Fruit fly (Drosophila melanogaster): ENCODE results near the gene CG46281.
A peak's percentile ranks its signal among the peaks of the same experiment; 100 is the strongest.

CG46281 gene

DNA sequence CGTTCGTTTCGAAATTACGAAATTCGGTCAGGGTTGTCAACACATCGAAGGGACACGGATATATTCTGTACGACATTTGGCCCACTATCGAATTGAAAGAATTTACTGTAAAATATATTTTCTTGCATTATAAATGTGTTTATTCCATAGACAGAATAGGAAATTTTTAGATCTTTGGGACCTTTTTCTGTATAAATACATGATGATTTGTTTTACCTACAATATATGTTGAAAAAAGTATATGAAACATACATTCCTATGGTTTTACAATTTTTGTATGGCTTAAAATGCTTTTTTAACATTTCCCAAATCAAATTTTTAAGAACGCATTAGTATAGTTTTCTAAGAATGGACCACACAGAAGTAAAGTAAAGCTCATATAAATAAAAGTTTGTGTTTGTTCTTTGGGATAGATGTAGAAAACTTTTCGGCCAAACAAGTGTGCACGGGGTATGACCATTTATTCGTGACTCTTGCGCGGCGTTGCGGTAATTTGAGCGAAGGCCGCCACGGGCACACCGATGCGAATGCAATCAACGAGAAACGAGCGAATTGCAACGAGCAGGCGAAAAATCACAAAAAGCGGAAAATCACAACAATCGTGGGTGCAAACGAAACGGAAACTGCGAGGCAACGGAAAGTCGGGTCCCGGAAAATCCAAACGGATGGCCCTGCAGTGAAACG lies 32.4 kb downstream of the CG46281 start, which contains the start of the genes CG17327, CG44194 and CG7518 (continued):
- TF ChIP-seq CG13287 (GFP tag; IDR thresholded peaks at IDR 0.05; ENCODE audit: partially characterized antibody) (peak; percentile 32), CG6813 (GFP tag; optimal IDR thresholded peaks at IDR 0.05) (no peak), ken (GFP tag; IDR thresholded peaks at IDR 0.05) (no peak), pros (GFP tag; optimal IDR thresholded peaks at IDR 0.05) (no peak), ind (GFP tag; optimal IDR thresholded peaks at IDR 0.05) (no peak), psq (GFP tag; optimal IDR thresholded peaks at IDR 0.05) (no peak), cato (GFP tag; optimal IDR thresholded peaks at IDR 0.05; ENCODE audit: borderline replicate concordance) (peak; percentile 7), knrl (GFP tag; IDR thresholded peaks at IDR 0.05; ENCODE audit: partially characterized antibody) (peak; percentile 47; the same call in 2 of the 3 replicates), dan (GFP tag; IDR thresholded peaks at IDR 0.05) (no peak), CG15514 (GFP tag; optimal IDR thresholded peaks at IDR 0.05) (peak; percentile 42), B-H1 (GFP tag; IDR thresholded peaks at IDR 0.05) (no peak), Awh (GFP tag; IDR thresholded peaks at IDR 0.05) (no peak), lbe (GFP tag; optimal IDR thresholded peaks at IDR 0.05) (no peak), CG17829 (tag; optimal IDR thresholded peaks at IDR 0.05) (peak; percentile 47), Drgx (GFP tag; IDR thresholded peaks at IDR 0.05) (no peak), salm (tag; optimal IDR thresholded peaks at IDR 0.05) (no peak), Hmx (GFP tag; optimal IDR thresholded peaks at IDR 0.05) (no peak), so (GFP tag; IDR thresholded peaks at IDR 0.05) (no peak), hbn (GFP tag; IDR thresholded peaks at IDR 0.05; ENCODE audit: partially characterized antibody) (no peak), Med (GFP tag) (peak; percentile 65), CG4282 (GFP tag; optimal IDR thresholded peaks at IDR 0.05) (no peak), Deaf1 (tag; optimal IDR thresholded peaks at IDR 0.05) (no peak), esg (GFP tag; conservative IDR thresholded peaks at IDR 0.05) (no peak), sens (GFP tag) (peak; percentile 54), ERR (GFP tag; optimal IDR thresholded peaks at IDR 0.05) (no peak), Dll (GFP tag; IDR thresholded peaks at IDR 0.05; ENCODE audit: partially characterized antibody) (peak; percentile 38; the same call in 1 of the 4 replicates), abd-A (tag; optimal IDR thresholded peaks at IDR 0.05) (no peak), z (GFP tag; IDR thresholded peaks at IDR 0.05) (no peak), CG32772 (GFP tag; IDR thresholded peaks at IDR 0.05) (no peak), oc (tag; optimal IDR thresholded peaks at IDR 0.05) (no peak), CG33213 (GFP tag; optimal IDR thresholded peaks at IDR 0.05) (no peak), CG7372 (GFP tag; IDR thresholded peaks at IDR 0.05) (no peak), pum (GFP tag; optimal IDR thresholded peaks at IDR 0.05) (peak; percentile 27), CG13775 (GFP tag; optimal IDR thresholded peaks at IDR 0.05) (peak; percentile 50), ato (GFP tag; IDR thresholded peaks at IDR 0.05; ENCODE audit: partially characterized antibody) (no peak), wek (GFP tag; optimal IDR thresholded peaks at IDR 0.05) (no peak), CG8478 (optimal IDR thresholded peaks at IDR 0.05) (no peak), az2 (GFP tag; optimal IDR thresholded peaks at IDR 0.05) (peak; percentile 30), CG7928 (GFP tag; optimal IDR thresholded peaks at IDR 0.05) (no peak), CG7839 (tag; optimal IDR thresholded peaks at IDR 0.05) (no peak), sima (GFP tag; optimal IDR thresholded peaks at IDR 0.05) (no peak), CG12155 (GFP tag; optimal IDR thresholded peaks at IDR 0.05) (peak; percentile 99), vvl (GFP tag; IDR thresholded peaks at IDR 0.05) (peak; percentile 21; the same call in 1 of the 2 replicates), fd3F (GFP tag; optimal IDR thresholded peaks at IDR 0.05) (no peak), zen2 (GFP tag; IDR thresholded peaks at IDR 0.05; ENCODE audit: partially characterized antibody) (no peak), Atf6 (GFP tag; IDR thresholded peaks at IDR 0.05) (no peak), Neu2 (GFP tag; optimal IDR thresholded peaks at IDR 0.05; ENCODE audit: borderline replicate concordance) (no peak), slou (GFP tag; optimal IDR thresholded peaks at IDR 0.05) (no peak), ems (GFP tag; optimal IDR thresholded peaks at IDR 0.05) (no peak), Sry-δ (GFP tag; optimal IDR thresholded peaks at IDR 0.05) (peak; percentile 60), dimm (GFP tag; IDR thresholded peaks at IDR 0.05) (no peak)

Data from whole organism, embryonic.